Fruit fly (Drosophila melanogaster): Measurements from ENCODE around the gene mtd.
A peak's percentile ranks its signal among the peaks of the same experiment; 100 is the strongest.

Gene mtd

dm6 chr3R:5232197-5232607 is 118.0 kb downstream of the mtd start, which contains the start of the genes Kat60 and Mms19 (continued):
- TF ChIP-seq CrebB (tag; optimal IDR thresholded peaks at IDR 0.05) (peak; percentile 6), CG17186 (GFP tag; optimal IDR thresholded peaks at IDR 0.05) (peak; percentile 91), CG6689 (GFP tag; IDR thresholded peaks at IDR 0.05) (peak; percentile 80), CG6272 (GFP tag; IDR thresholded peaks at IDR 0.05) (peak; percentile 70), ab (GFP tag; optimal IDR thresholded peaks at IDR 0.05) (no peak), amos (GFP tag; IDR thresholded peaks at IDR 0.05; ENCODE audit: partially characterized antibody) (peak; percentile 96), gcm2 (GFP tag; optimal IDR thresholded peaks at IDR 0.05) (no peak), CG6854 (GFP tag; optimal IDR thresholded peaks at IDR 0.05) (no peak), kni (GFP tag; optimal IDR thresholded peaks at IDR 0.05) (peak; percentile 33), CG11085 (GFP tag; IDR thresholded peaks at IDR 0.05) (peak; percentile 64; the same call in 1 of the 2 replicates), Atf3 (GFP tag; optimal IDR thresholded peaks at IDR 0.05) (peak; percentile 56), fd102C (GFP tag; optimal IDR thresholded peaks at IDR 0.05) (no peak), gt (GFP tag; IDR thresholded peaks at IDR 0.05) (no peak), trh (GFP tag; optimal IDR thresholded peaks at IDR 0.05) (peak; percentile 65), vvl (GFP tag; IDR thresholded peaks at IDR 0.05) (peak; percentile 65; the same call in 1 of the 2 replicates), CG12942 (GFP tag; optimal IDR thresholded peaks at IDR 0.05) (peak; percentile 68), z (GFP tag; IDR thresholded peaks at IDR 0.05) (no peak), HmgZ (tag; optimal IDR thresholded peaks at IDR 0.05) (peak; percentile 58), HmgD (GFP tag; optimal IDR thresholded peaks at IDR 0.05) (peak; percentile 2), Pdp1 (GFP tag; optimal IDR thresholded peaks at IDR 0.05) (peak; percentile 68 to 77), Bdp1 (GFP tag; optimal IDR thresholded peaks at IDR 0.05) (peak; percentile 43), ken (GFP tag; IDR thresholded peaks at IDR 0.05) (peak; percentile 65; the same call in 2 of the 3 replicates), Mrtf (GFP tag; IDR thresholded peaks at IDR 0.05) (no peak), CG7928 (GFP tag; optimal IDR thresholded peaks at IDR 0.05) (peak; percentile 53), bbx (GFP tag; IDR thresholded peaks at IDR 0.05; ENCODE audit: partially characterized antibody) (peak; percentile 89), Sry-β (GFP tag; optimal IDR thresholded peaks at IDR 0.05) (peak; percentile 95), CG3847 (GFP tag; IDR thresholded peaks at IDR 0.05) (peak; percentile 83), CG11560 (tag; IDR thresholded peaks at IDR 0.05) (peak; percentile 69; the same call in 2 of the 3 replicates), tap (tag; optimal IDR thresholded peaks at IDR 0.05) (no peak), CG4730 (GFP tag; IDR thresholded peaks at IDR 0.05) (peak; percentile 45; the same call in 1 of the 2 replicates), CG10366 (GFP tag; IDR thresholded peaks at IDR 0.05) (peak; percentile 65), gsb (GFP tag; IDR thresholded peaks at IDR 0.05) (no peak), Fer2 (tag; optimal IDR thresholded peaks at IDR 0.05) (peak; percentile 20), Max (GFP tag; optimal IDR thresholded peaks at IDR 0.05) (peak; percentile 72), maf-S (GFP tag; optimal IDR thresholded peaks at IDR 0.05) (peak; percentile 66), CG8944 (GFP tag; optimal IDR thresholded peaks at IDR 0.05) (peak; percentile 30), Aef1 (GFP tag; IDR thresholded peaks at IDR 0.05) (peak; percentile 70), dm (GFP tag; optimal IDR thresholded peaks at IDR 0.05) (peak; percentile 59), lilli (GFP tag; optimal IDR thresholded peaks at IDR 0.05) (peak; percentile 87), CG13624 (GFP tag; optimal IDR thresholded peaks at IDR 0.05) (peak; percentile 58), pnt (GFP tag; optimal IDR thresholded peaks at IDR 0.05) (peak; percentile 60), CG17385 (GFP tag; optimal IDR thresholded peaks at IDR 0.05) (no peak), fu2 (GFP tag; optimal IDR thresholded peaks at IDR 0.05) (peak; percentile 19), dan (GFP tag; IDR thresholded peaks at IDR 0.05) (no peak), chif (GFP tag; optimal IDR thresholded peaks at IDR 0.05) (peak; percentile 34 to 69), CG16863 (GFP tag; optimal IDR thresholded peaks at IDR 0.05) (peak; percentile 65), trem (tag; optimal IDR thresholded peaks at IDR 0.05) (peak; percentile 85), zf30C (GFP tag; optimal IDR thresholded peaks at IDR 0.05) (no peak), CG10267 (tag; optimal IDR thresholded peaks at IDR 0.05) (peak; percentile 76), CG6813 (GFP tag; optimal IDR thresholded peaks at IDR 0.05) (no peak), emc (GFP tag; optimal IDR thresholded peaks at IDR 0.05) (peak; percentile 45), usp (GFP tag; optimal IDR thresholded peaks at IDR 0.05) (no peak)

All from whole organism, embryonic.